Worm (Caenorhabditis elegans) whole organism, L2 larva: ENCODE data around the gene dhs-19.

ENCODE experiments used
- ZK546.5 ChIP-seq: sonication (generic microtip); optimal IDR thresholded peaks from 2 replicates; lab custom pipeline; 2017; ENCODE audit warnings: missing biosample characterization, missing genetic modification characterization
- crh-2 ChIP-seq: sonication (generic microtip); optimal IDR thresholded peaks from 2 replicates; lab custom pipeline; 2017; ENCODE audit warnings: missing biosample characterization, missing genetic modification characterization
- nhr-23 ChIP-seq: fragments of 150-350 bp; optimal IDR thresholded peaks from 2 replicates; lab custom pipeline; 2014; ENCODE audit warnings: missing biosample characterization, missing genetic modification reagents, missing genetic modification characterization
- sma-9 ChIP-seq, 2 experiments: fragments of 150-350 bp in 1 of 2; sonication (generic microtip) in 1 of 2; optimal IDR thresholded peaks; 2 replicates each; lab custom pipeline; 2014 to 2016; ENCODE audit warnings: missing genetic modification characterization in 2 of 2, mild to moderate bottlenecking in 1 of 2, missing biosample characterization in 1 of 2, missing compliant biosample characterization in 1 of 2, missing genetic modification reagents in 1 of 2, moderate library complexity in 1 of 2

dhs-19 gene

ce11 chrV:11439202-11439601, 51.1 kb downstream of the dhs-19 start:
- no peak for TF ChIP-seq ZK546.5 (tag; lab: Kevin White, UChicago)
- no peak for TF ChIP-seq nhr-23 (tag; lab: Kevin White, UChicago)
- no peak for TF ChIP-seq crh-2 (tag; lab: Kevin White, UChicago)
- no peak for TF ChIP-seq sma-9 (GFP tag; optimal IDR thresholded peaks at IDR 0.05; lab: Kevin White, UChicago)
- no peak for TF ChIP-seq sma-9 (tag; optimal IDR thresholded peaks at IDR 0.05; lab: Kevin White, UChicago)
- TF ChIP-seq, all 48 proteins: peak for 0
